Worm (Caenorhabditis elegans) whole organism, mixed stage, embryonic: ENCODE results near the gene zig-3.
A peak's percentile ranks its signal among the peaks of the same experiment; 100 is the strongest.

Experiments used
- blmp-1 ChIP-seq: fragments of 150-350 bp; optimal IDR thresholded peaks from 2 replicates; lab custom pipeline; 2014; ENCODE audit warnings: missing biosample characterization, missing genetic modification characterization
- ceh-39 ChIP-seq: fragments of 150-350 bp; optimal IDR thresholded peaks from 2 replicates; lab custom pipeline; 2014; ENCODE audit warnings: missing biosample characterization, missing genetic modification characterization
- ceh-43 ChIP-seq: fragments of 200-800 bp; sonication (Bioruptor generic); optimal IDR thresholded peaks from 2 replicates; lab custom pipeline; 2018; ENCODE audit warnings: mild to moderate bottlenecking, missing genetic modification characterization, moderate library complexity, missing compliant biosample characterization
- ceh-83 ChIP-seq: fragments of 200-800 bp; sonication (Bioruptor generic); optimal IDR thresholded peaks from 2 replicates; lab custom pipeline; 2018; ENCODE audit warnings: mild to moderate bottlenecking, missing genetic modification characterization, missing compliant biosample characterization
- ces-1 ChIP-seq: fragments of 150-350 bp; optimal IDR thresholded peaks from 2 replicates; lab custom pipeline; 2014; ENCODE audit warnings: missing biosample characterization, missing genetic modification reagents, missing genetic modification characterization
- cnd-1 ChIP-seq: fragments of 200-800 bp; sonication (Bioruptor generic); optimal IDR thresholded peaks from 2 replicates; lab custom pipeline; 2018; ENCODE audit warnings: mild to moderate bottlenecking, missing genetic modification characterization, missing compliant biosample characterization
- drap-1 ChIP-seq: fragments of 200-800 bp; sonication (Bioruptor generic); optimal IDR thresholded peaks from 3 replicates; lab custom pipeline; 2018; ENCODE audit warnings: mild to moderate bottlenecking, missing genetic modification characterization, missing compliant biosample characterization
- elt-1 ChIP-seq: sonication (generic microtip); optimal IDR thresholded peaks from 2 replicates; lab custom pipeline; 2017; ENCODE audit warnings: missing genetic modification characterization, mild to moderate bottlenecking, missing compliant biosample characterization, antibody characterized with exemption, moderate library complexity, borderline replicate concordance; ENCODE audit not compliant: insufficient read depth
- elt-3 ChIP-seq: fragments of 150-350 bp; optimal IDR thresholded peaks from 2 replicates; lab custom pipeline; 2014; ENCODE audit warnings: missing biosample characterization, missing genetic modification characterization
- flh-1 ChIP-seq: fragments of 200-800 bp; sonication (Bioruptor generic); optimal IDR thresholded peaks from 2 replicates; lab custom pipeline; 2018; ENCODE audit warnings: mild to moderate bottlenecking, missing genetic modification characterization, moderate library complexity, missing compliant biosample characterization
- ham-2 ChIP-seq: fragments of 200-800 bp; sonication (Bioruptor generic); optimal IDR thresholded peaks from 2 replicates; lab custom pipeline; 2018; ENCODE audit warnings: mild to moderate bottlenecking, missing genetic modification characterization, missing compliant biosample characterization
- hlh-1 ChIP-seq: fragments of 150-350 bp; optimal IDR thresholded peaks from 2 replicates; lab custom pipeline; 2014; ENCODE audit warnings: missing biosample characterization, missing genetic modification reagents, missing genetic modification characterization
- lin-13 ChIP-seq: fragments of 150-350 bp; optimal IDR thresholded peaks from 2 replicates; lab custom pipeline; 2014; ENCODE audit warnings: missing biosample characterization, missing genetic modification characterization
- lin-32 ChIP-seq: fragments of 200-800 bp; sonication (Bioruptor generic); optimal IDR thresholded peaks from 2 replicates; lab custom pipeline; 2018; ENCODE audit warnings: mild to moderate bottlenecking, missing genetic modification characterization, missing compliant biosample characterization
- lsy-2 ChIP-seq: fragments of 150-350 bp; optimal IDR thresholded peaks from 2 replicates; lab custom pipeline; 2014; ENCODE audit warnings: missing biosample characterization, missing genetic modification characterization
- mab-5 ChIP-seq: fragments of 150-350 bp; optimal IDR thresholded peaks from 2 replicates; lab custom pipeline; 2014; ENCODE audit warnings: missing biosample characterization, missing genetic modification characterization
- mep-1 ChIP-seq: fragments of 150-350 bp; optimal IDR thresholded peaks from 2 replicates; lab custom pipeline; 2017; ENCODE audit warnings: missing biosample characterization, missing genetic modification reagents, missing genetic modification characterization, inconsistent platforms
- mls-2 ChIP-seq: sonication (generic microtip); optimal IDR thresholded peaks from 2 replicates; lab custom pipeline; 2016; ENCODE audit warnings: mild to moderate bottlenecking, missing genetic modification characterization, moderate library complexity, missing compliant biosample characterization
- nhr-12 ChIP-seq: fragments of 150-350 bp; optimal IDR thresholded peaks from 2 replicates; lab custom pipeline; 2014; ENCODE audit warnings: missing biosample characterization, missing genetic modification characterization
- nhr-237 ChIP-seq: fragments of 150-350 bp; optimal IDR thresholded peaks from 2 replicates; lab custom pipeline; 2014; ENCODE audit warnings: missing biosample characterization, missing genetic modification characterization
- nhr-28 ChIP-seq: fragments of 150-350 bp; optimal IDR thresholded peaks from 2 replicates; lab custom pipeline; 2014; ENCODE audit warnings: missing biosample characterization, missing genetic modification characterization
- nhr-76 ChIP-seq: sonication (generic microtip); optimal IDR thresholded peaks from 2 replicates; lab custom pipeline; 2017; ENCODE audit warnings: missing biosample characterization, missing genetic modification characterization
- pha-4 ChIP-seq: fragments of 150-350 bp; optimal IDR thresholded peaks from 2 replicates; lab custom pipeline; 2018; ENCODE audit warnings: missing biosample characterization, missing genetic modification reagents, missing genetic modification characterization
- sem-2 ChIP-seq: fragments of 200-800 bp; sonication (Bioruptor generic); optimal IDR thresholded peaks from 2 replicates; lab custom pipeline; 2018; ENCODE audit warnings: mild to moderate bottlenecking, missing genetic modification characterization, missing compliant biosample characterization
- snpc-4 ChIP-seq: fragments of 150-350 bp; optimal IDR thresholded peaks from 2 replicates; lab custom pipeline; 2014; ENCODE audit warnings: missing biosample characterization, missing genetic modification characterization
- sptf-1 ChIP-seq: sonication (generic microtip); optimal IDR thresholded peaks from 2 replicates; lab custom pipeline; 2017; ENCODE audit warnings: mild to moderate bottlenecking, missing genetic modification characterization, moderate library complexity, missing compliant biosample characterization
- tbx-8 ChIP-seq: fragments of 200-800 bp; sonication (Bioruptor generic); optimal IDR thresholded peaks from 2 replicates; lab custom pipeline; 2018; ENCODE audit warnings: mild to moderate bottlenecking, missing genetic modification characterization, moderate library complexity, missing compliant biosample characterization
- unc-120 ChIP-seq: sonication (generic microtip); optimal IDR thresholded peaks from 2 replicates; lab custom pipeline; 2017; ENCODE audit warnings: missing genetic modification characterization, missing compliant biosample characterization; ENCODE audit not compliant: poor library complexity, severe bottlenecking
- unc-62 ChIP-seq: fragments of 150-350 bp; optimal IDR thresholded peaks from 2 replicates; lab custom pipeline; 2014; ENCODE audit warnings: missing biosample characterization, missing genetic modification reagents, missing genetic modification characterization
- zip-8 ChIP-seq: fragments of 150-350 bp; optimal IDR thresholded peaks from 2 replicates; lab custom pipeline; 2014; ENCODE audit warnings: missing biosample characterization, missing genetic modification characterization
- ztf-11 ChIP-seq: fragments of 150-350 bp; optimal IDR thresholded peaks from 2 replicates; lab custom pipeline; 2014; ENCODE audit warnings: missing biosample characterization, missing genetic modification characterization

zig-3 gene

DNA sequence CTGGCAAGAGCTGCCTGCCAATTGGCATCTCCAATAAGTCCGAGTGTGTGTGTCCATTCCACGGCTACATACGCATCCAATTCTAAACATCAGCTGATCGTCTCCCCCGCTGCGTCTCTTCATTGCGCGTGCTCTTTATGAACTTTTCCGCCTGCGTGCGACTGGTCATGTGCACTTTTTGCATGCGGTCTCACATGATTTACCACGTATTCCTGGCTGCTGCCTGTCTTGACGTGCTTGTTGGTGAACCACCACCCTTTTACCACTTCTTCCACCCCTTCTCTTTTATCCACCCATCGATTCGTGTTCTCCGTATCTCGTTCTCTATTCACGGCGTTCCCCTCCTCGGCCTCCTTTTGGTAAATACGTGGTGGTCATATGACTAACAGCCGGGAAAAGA, 21.0 kb downstream of the zig-3 start (continued):
- peak; percentile 73 for TF ChIP-seq drap-1 (GFP tag; lab: Kevin White, UChicago)
- peak; percentile 60 for TF ChIP-seq ztf-11
- no peak for TF ChIP-seq mab-5
- TF ChIP-seq elt-3 = no peak
- peak; percentile 23 for TF ChIP-seq flh-1 (GFP tag; lab: Kevin White, UChicago)
- peak; percentile 91 for TF ChIP-seq ham-2 (GFP tag; lab: Kevin White, UChicago)
- no peak for TF ChIP-seq nhr-76 (tag; lab: Kevin White, UChicago)

DNA sequence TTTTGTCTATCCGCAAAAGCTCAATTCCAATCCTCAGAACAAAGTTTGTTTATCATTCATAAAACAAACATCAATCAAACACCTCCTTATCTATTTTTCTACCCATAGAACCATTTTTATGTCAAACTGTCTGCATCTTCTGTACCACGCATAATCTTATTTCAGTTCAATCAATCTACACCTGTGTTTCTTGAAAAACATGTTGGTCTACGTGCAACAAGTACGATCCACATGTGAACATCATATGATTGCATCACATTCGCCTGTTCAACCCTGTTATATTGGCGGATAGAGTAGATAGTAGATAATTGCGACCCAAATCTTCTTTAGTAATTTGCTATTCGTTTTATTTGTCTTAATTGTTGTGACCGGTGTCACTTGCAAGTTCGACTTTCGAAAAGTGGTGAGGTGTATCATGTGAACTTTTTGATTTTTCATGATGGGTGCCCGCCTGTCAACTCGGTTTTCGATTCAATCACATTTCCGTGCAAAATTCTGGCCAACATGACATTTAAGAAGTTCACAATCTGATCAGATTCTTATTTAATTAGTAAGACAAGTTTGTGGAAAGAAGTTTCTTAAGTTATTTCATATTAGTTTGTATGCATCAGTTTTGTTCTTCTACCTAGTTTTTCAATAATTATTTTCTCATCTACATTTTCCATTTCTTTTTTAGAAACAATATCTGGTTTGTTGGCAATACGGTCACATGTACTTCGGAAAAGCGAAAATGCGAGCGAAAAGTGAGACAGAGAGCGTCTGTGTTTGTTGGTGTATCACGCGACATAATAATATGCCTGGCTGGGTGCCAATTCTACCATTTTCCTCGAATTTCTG, 21.9 kb downstream of the zig-3 start:
- TF ChIP-seq elt-1 (tag; lab: Kevin White, UChicago) (no peak), drap-1 (GFP tag; lab: Kevin White, UChicago) (no peak), pha-4 (tag; lab: Kevin White, UChicago) (no peak), mab-5 (no peak), sem-2 (GFP tag; lab: Kevin White, UChicago) (no peak), ceh-39 (tag; lab: Kevin White, UChicago) (no peak), ztf-11 (no peak), nhr-12 (tag; lab: Kevin White, UChicago) (no peak), cnd-1 (no peak), blmp-1 (tag; lab: Kevin White, UChicago) (no peak), sptf-1 (tag; lab: Kevin White, UChicago) (no peak), elt-3 (no peak), lin-32 (GFP tag; lab: Kevin White, UChicago) (no peak)
- TF ChIP-seq, all 35 proteins: peak for 0

DNA sequence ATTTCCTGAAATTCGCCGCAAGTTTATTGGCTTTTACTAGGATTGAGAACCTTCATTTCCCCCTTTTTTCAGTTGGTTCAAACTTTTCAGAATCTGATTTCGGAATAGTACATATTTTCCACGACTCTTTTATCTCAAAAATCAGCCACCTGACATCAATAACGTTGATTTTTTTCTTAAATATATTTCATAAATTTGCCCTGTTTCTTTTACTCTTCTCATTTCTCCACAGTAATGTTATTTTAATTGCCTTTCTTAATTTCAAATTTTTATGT, 22.4 kb downstream of the zig-3 start:
- TF ChIP-seq ces-1 = no peak
- no peak for TF ChIP-seq sptf-1 (tag; lab: Kevin White, UChicago)
- TF ChIP-seq lin-13 = no peak
- TF ChIP-seq mls-2 (tag; lab: Kevin White, UChicago) = no peak
- TF ChIP-seq unc-62 (GFP tag; lab: Kevin White, UChicago) = no peak
- no peak for TF ChIP-seq nhr-28 (tag; lab: Kevin White, UChicago)
- no peak for TF ChIP-seq elt-1 (tag; lab: Kevin White, UChicago)
- TF ChIP-seq nhr-76 (tag; lab: Kevin White, UChicago) = no peak

DNA sequence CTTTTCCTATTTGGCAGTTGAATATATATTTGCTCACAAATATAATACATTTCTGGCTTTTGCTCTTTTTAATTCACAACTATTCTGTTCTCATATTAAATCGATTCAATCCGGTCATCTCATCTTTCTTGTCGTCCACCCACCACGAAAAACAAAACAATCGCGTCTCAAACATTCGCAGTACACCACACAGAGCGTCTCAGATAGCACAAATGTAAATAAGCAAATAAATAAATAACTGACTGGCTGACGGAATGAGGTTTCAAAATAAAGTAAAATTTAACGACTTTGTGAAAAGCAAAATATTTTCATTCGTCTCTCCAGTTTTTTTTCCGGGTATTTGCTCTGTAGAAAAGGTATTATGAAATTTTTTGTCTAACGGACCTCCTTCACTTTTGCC, 23.1 kb downstream of the zig-3 start:
- TF ChIP-seq pha-4 (tag; lab: Kevin White, UChicago) = peak; percentile 34
- TF ChIP-seq snpc-4 = no peak
- TF ChIP-seq, all 35 proteins: peak for 1

DNA sequence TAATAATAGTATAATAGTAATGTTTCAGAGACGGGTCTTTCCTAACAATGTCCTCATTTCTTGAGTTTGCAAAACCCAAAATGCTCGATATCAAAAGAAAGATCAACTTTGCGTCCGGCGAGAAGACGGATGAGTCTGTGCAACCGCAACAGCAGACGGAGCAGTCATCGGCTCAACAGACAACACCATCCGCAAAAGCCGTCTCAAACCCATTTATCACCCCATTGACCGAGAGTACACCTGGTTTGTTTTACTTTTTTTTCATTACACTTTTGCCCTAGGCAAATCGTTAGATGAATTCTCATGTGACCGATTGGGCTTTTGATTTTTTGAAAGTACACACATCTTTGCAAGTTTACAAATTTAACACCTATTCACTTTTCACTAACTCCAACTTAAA, 23.8 kb downstream of the zig-3 start, which contains the start of gene dct-1:
dct-1 (plus strand) TSS at position 27 of the 400 bp plus-strand sequence.
- TF ChIP-seq tbx-8 (no peak), ceh-83 (GFP tag; lab: Kevin White, UChicago) (no peak), nhr-237 (tag; lab: Kevin White, UChicago) (no peak), sem-2 (GFP tag; lab: Kevin White, UChicago) (no peak), ceh-43 (GFP tag; lab: Kevin White, UChicago) (no peak), unc-120 (tag; lab: Kevin White, UChicago) (peak; percentile 11), hlh-1 (tag; lab: Kevin White, UChicago) (peak; percentile 84), elt-3 (no peak)

DNA sequence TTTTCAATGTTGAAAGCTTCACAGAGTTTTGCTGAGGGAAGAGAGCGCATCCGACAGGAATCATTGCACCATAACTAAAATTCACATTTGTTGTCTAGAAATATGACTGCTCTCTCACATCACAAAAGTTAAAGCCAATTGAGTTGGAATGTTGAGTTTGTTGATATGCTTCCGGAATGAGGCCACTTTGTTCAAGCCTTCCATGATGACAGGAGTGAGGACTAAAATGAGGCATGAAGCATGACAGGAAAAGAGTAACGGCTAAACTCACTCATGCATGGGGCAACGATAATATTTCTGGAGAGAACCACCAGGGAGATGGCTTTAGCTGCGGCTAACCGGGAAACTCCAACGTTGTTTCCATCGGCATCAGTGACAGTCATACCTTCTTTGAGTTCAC, 25.9 kb downstream of the zig-3 start:
- TF ChIP-seq mep-1 (tag; lab: Kevin White, UChicago) = no peak
- TF ChIP-seq ces-1 = no peak
- TF ChIP-seq blmp-1 (tag; lab: Kevin White, UChicago) = no peak
- TF ChIP-seq zip-8 (tag; lab: Kevin White, UChicago) = no peak
- no peak for TF ChIP-seq lin-32 (GFP tag; lab: Kevin White, UChicago)
- TF ChIP-seq sptf-1 (tag; lab: Kevin White, UChicago) = no peak
- TF ChIP-seq elt-1 (tag; lab: Kevin White, UChicago) = no peak
- no peak for TF ChIP-seq lin-13
- TF ChIP-seq mab-5 = no peak
- no peak for TF ChIP-seq nhr-12 (tag; lab: Kevin White, UChicago)
- TF ChIP-seq lsy-2 (tag; lab: Kevin White, UChicago) = no peak
- TF ChIP-seq, all 35 proteins: peak for 0
